Worm (Caenorhabditis elegans) whole organism, early embryonic: Measurements from ENCODE around the gene Y37H2A.18.

ENCODE experiments used
- B0310.2 ChIP-seq: sonication (generic microtip); optimal IDR thresholded peaks from 2 replicates; lab custom pipeline; 2016; ENCODE audit warnings: mild to moderate bottlenecking, missing genetic modification characterization, missing compliant biosample characterization
- aly-1 ChIP-seq: sonication (generic microtip); optimal IDR thresholded peaks from 2 replicates; lab custom pipeline; 2016; ENCODE audit warnings: missing genetic modification characterization, missing compliant biosample characterization
- ama-1 ChIP-seq: fragments of 150-350 bp; optimal IDR thresholded peaks from 2 replicates; lab custom pipeline; 2014
- flt-1 ChIP-seq: fragments of 200-800 bp; sonication (Bioruptor generic); IDR thresholded peaks from 2 replicates; pipeline ENCODE4 v1.3.6; 2022; ENCODE audit warnings: missing genetic modification characterization, missing compliant biosample characterization
- hmbx-1 ChIP-seq: sonication (generic microtip); optimal IDR thresholded peaks from 2 replicates; lab custom pipeline; 2016; ENCODE audit warnings: mild to moderate bottlenecking, missing genetic modification characterization, missing compliant biosample characterization
- hmg-4 ChIP-seq: fragments of 200-800 bp; sonication (Bioruptor generic); optimal IDR thresholded peaks from 2 replicates; lab custom pipeline; 2018; ENCODE audit warnings: mild to moderate bottlenecking, missing genetic modification characterization, missing compliant biosample characterization
- hnd-1 ChIP-seq: sonication (generic microtip); optimal IDR thresholded peaks from 2 replicates; lab custom pipeline; 2016; ENCODE audit warnings: missing genetic modification characterization, missing compliant biosample characterization
- pes-1 ChIP-seq: fragments of 200-800 bp; sonication (Bioruptor generic); IDR thresholded peaks from 2 replicates; pipeline ENCODE4 v1.3.6; 2022; ENCODE audit warnings: missing genetic modification reagents, missing genetic modification characterization, missing compliant biosample characterization
- sea-1 ChIP-seq: fragments of 200-800 bp; sonication (Bioruptor generic); conservative IDR thresholded peaks from 2 replicates; pipeline ENCODE4 v1.3.6; 2022; ENCODE audit warnings: missing genetic modification characterization, missing compliant biosample characterization
- tbx-11 ChIP-seq: fragments of 200-800 bp; sonication (Bioruptor generic); IDR thresholded peaks from 2 replicates; pipeline ENCODE4 v1.3.6; 2022; ENCODE audit warnings: missing genetic modification characterization, missing compliant biosample characterization
- tra-4 ChIP-seq: sonication (generic microtip); optimal IDR thresholded peaks from 2 replicates; lab custom pipeline; 2017; ENCODE audit warnings: missing genetic modification characterization, missing compliant biosample characterization

- TF ChIP-seq B0310.2 (tag; lab: Kevin White, UChicago) = no peak
- TF ChIP-seq hnd-1 (tag; lab: Kevin White, UChicago) = no peak
- no peak for TF ChIP-seq hmg-4
- TF ChIP-seq sea-1 = no peak
- TF ChIP-seq aly-1 (tag; lab: Kevin White, UChicago) = no peak
- TF ChIP-seq tra-4 = no peak
- TF ChIP-seq flt-1 (GFP tag; lab: Robert Waterston, UW) = no peak
- TF ChIP-seq ama-1 (lab: Kevin White, UChicago) = no peak
- TF ChIP-seq hmbx-1 (tag; lab: Kevin White, UChicago) = no peak
- no peak for TF ChIP-seq pes-1 (GFP tag; lab: Robert Waterston, UW)
- no peak for TF ChIP-seq tbx-11 (GFP tag; lab: Robert Waterston, UW)
These were observed 24.6 kb upstream of the Y37H2A.18 start, which contains the start of gene clec-48 for ce11 chrV:18157707-18158106.
